Fruit fly (Drosophila melanogaster): ENCODE data around the gene CG32262.
A peak's percentile ranks its signal among the peaks of the same experiment; 100 is the strongest.

CG32262 gene

DNA sequence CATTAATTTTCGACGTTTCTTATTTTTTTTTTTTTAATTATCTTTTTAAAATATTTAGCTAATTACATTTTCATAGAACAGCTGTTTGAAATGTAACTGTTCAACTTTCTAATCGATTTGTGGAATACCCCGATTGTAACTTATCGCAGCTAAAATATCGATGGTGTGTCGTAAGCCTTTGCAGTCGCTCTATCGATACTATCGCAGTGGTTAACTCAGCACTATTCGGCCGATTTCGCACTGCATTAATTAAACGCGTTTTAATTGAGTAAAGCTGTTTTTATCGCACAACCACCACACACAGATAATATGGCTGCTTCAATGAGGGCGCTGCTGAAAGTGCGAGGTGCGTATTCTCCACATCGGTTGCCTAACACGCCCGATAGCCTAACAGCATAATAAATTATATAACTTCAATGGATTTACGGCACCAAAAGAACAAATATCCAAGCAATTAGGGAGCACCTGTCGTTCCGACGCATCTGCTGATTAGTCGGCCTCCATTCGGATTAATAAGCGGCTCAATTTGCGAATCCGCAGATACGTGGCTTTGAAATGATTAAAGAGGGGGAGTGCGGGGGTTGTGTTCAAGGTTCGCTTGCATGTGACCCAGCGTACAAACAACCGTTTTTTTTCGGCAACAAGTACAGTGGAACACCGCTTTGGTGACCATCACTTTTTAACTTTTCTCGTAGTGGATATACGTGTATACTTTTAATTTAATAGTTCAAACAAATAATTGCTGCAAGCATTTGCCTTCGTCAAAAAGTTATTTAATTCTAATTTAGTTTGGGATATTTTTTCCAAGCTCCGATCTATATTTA is 4.2 kb upstream of the CG32262 start, which contains the start of gene Scsalpha1 (continued):
- TF ChIP-seq fru (optimal IDR thresholded peaks at IDR 0.05) (no peak), run (tag; optimal IDR thresholded peaks at IDR 0.05) (no peak), eve (GFP tag; optimal IDR thresholded peaks at IDR 0.05) (no peak), slou (GFP tag; optimal IDR thresholded peaks at IDR 0.05) (no peak), inv (GFP tag; IDR thresholded peaks at IDR 0.05; ENCODE audit: partially characterized antibody) (peak; percentile 99), Meics (GFP tag; optimal IDR thresholded peaks at IDR 0.05) (peak; percentile 37), Opbp (GFP tag; IDR thresholded peaks at IDR 0.05; ENCODE audit: partially characterized antibody) (peak; percentile 99), CG6813 (GFP tag; optimal IDR thresholded peaks at IDR 0.05) (no peak), ac (GFP tag; optimal IDR thresholded peaks at IDR 0.05) (no peak), Optix (GFP tag; IDR thresholded peaks at IDR 0.05) (peak; percentile 46; the same call in 1 of the 3 replicates), abd-A (tag; optimal IDR thresholded peaks at IDR 0.05) (no peak), tna (GFP tag; IDR thresholded peaks at IDR 0.05; ENCODE audit: partially characterized antibody) (peak; percentile 99), zfh2 (GFP tag; optimal IDR thresholded peaks at IDR 0.05) (peak; percentile 7), CG10462 (GFP tag; optimal IDR thresholded peaks at IDR 0.05) (peak; percentile 7), CG6854 (GFP tag; optimal IDR thresholded peaks at IDR 0.05) (no peak), cg (GFP tag; optimal IDR thresholded peaks at IDR 0.05) (no peak), Bdp1 (GFP tag; optimal IDR thresholded peaks at IDR 0.05) (no peak), vvl (GFP tag; IDR thresholded peaks at IDR 0.05) (peak; percentile 90), CG10366 (GFP tag; IDR thresholded peaks at IDR 0.05) (peak; percentile 56), HmgZ (tag; optimal IDR thresholded peaks at IDR 0.05) (peak; percentile 63), Xbp1 (GFP tag; optimal IDR thresholded peaks at IDR 0.05) (peak; percentile 43), CG14050 (GFP tag; IDR thresholded peaks at IDR 0.05) (peak; percentile 54)

DNA sequence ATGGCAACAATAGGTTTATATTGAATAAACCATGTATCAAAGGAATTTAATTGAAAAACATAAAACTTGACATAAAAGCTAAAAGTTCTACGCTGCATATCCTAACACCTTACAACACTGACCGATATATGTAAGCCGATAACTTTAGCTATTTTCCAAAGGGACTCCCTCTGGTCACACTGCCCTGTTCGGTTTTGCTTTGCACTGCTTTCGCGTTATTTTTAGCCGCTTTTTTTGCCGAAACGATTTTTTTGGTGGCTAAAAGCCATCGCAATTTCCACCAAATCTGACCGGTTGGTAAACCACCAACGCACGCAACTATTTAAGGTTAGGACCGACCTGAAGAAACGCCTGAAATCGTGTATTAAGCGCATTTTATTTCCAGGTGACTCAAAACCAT is 1.1 kb upstream of the CG32262 start, which contains the start of the genes CG32263 and PIG-B:
Gene CG32263 (minus strand): TSS at position 26 of the 400 bp plus-strand sequence.
Gene PIG-B (plus strand): TSS at position 175 of the 400 bp plus-strand sequence.
- TF ChIP-seq dpn (GFP tag; optimal IDR thresholded peaks at IDR 0.05): no peak
- no peak for TF ChIP-seq nerfin-1 (tag; optimal IDR thresholded peaks at IDR 0.05)
- no peak for TF ChIP-seq CG43689 (GFP tag; IDR thresholded peaks at IDR 0.05)
- TF ChIP-seq CG5245 (GFP tag; optimal IDR thresholded peaks at IDR 0.05): no peak
- 0 out of 2 replicates have a peak, but pooled peaks have one; percentile 10 for TF ChIP-seq sob (GFP tag; IDR thresholded peaks at IDR 0.05)
- no peak for TF ChIP-seq CG18262 (tag; optimal IDR thresholded peaks at IDR 0.05)
- no peak for TF ChIP-seq CG10654 (GFP tag; optimal IDR thresholded peaks at IDR 0.05)
- TF ChIP-seq CG6683 (GFP tag; optimal IDR thresholded peaks at IDR 0.05): no peak
- TF ChIP-seq CG2712 (tag; optimal IDR thresholded peaks at IDR 0.05): peak; percentile 11
- TF ChIP-seq phol (tag; optimal IDR thresholded peaks at IDR 0.05): peak; percentile 33
- no peak for TF ChIP-seq Optix (GFP tag; IDR thresholded peaks at IDR 0.05)
- no peak for TF ChIP-seq gem (tag; optimal IDR thresholded peaks at IDR 0.05)
- no peak for TF ChIP-seq ttk (GFP tag; IDR thresholded peaks at IDR 0.05)
- TF ChIP-seq CG2116 (GFP tag; optimal IDR thresholded peaks at IDR 0.05): peak; percentile 43
- TF ChIP-seq onecut (GFP tag; IDR thresholded peaks at IDR 0.05): no peak
- no peak for TF ChIP-seq chm (GFP tag; IDR thresholded peaks at IDR 0.05)
- peak in 1 of 2 experiments; percentile 39 for TF ChIP-seq crp (GFP tag; optimal IDR thresholded peaks at IDR 0.05)
- no peak for TF ChIP-seq sim (GFP tag; IDR thresholded peaks at IDR 0.05)
- TF ChIP-seq Adf1 (GFP tag; IDR thresholded peaks at IDR 0.05): no peak
- TF ChIP-seq CG12942 (GFP tag; optimal IDR thresholded peaks at IDR 0.05): no peak
- no peak for TF ChIP-seq Dfd (GFP tag; optimal IDR thresholded peaks at IDR 0.05)
- peak; percentile 79 for TF ChIP-seq Bgb (GFP tag; IDR thresholded peaks at IDR 0.05; ENCODE audit: partially characterized antibody)
- peak; percentile 6 for TF ChIP-seq pho (GFP tag; optimal IDR thresholded peaks at IDR 0.05)
- TF ChIP-seq CG6654 (GFP tag; optimal IDR thresholded peaks at IDR 0.05): no peak
- TF ChIP-seq sc (optimal IDR thresholded peaks at IDR 0.05): no peak
- TF ChIP-seq sc (GFP tag; optimal IDR thresholded peaks at IDR 0.05): no peak
- no peak for TF ChIP-seq Ssrp (tag; optimal IDR thresholded peaks at IDR 0.05)
- peak; percentile 69; the same call in 3 of the 4 replicates for TF ChIP-seq Dll (GFP tag; IDR thresholded peaks at IDR 0.05; ENCODE audit: partially characterized antibody)
- no peak for TF ChIP-seq CG15696 (tag; optimal IDR thresholded peaks at IDR 0.05)
